Fruit fly (Drosophila melanogaster) Kc167 (cell line): ENCODE results near the gene eIF1.

Experiments
- Myc ChIP-seq: fragments of >200 bp; optimal IDR thresholded peaks from 2 replicates; lab custom pipeline; 2017; ENCODE audit warnings: missing external identifiers
- Sin3A ChIP-seq: fragments of >200 bp; optimal IDR thresholded peaks from 2 replicates; lab custom pipeline; 2018; ENCODE audit warnings: missing external identifiers
- h ChIP-seq: fragments of >200 bp; optimal IDR thresholded peaks from 3 replicates; lab custom pipeline; 2018; ENCODE audit warnings: missing external identifiers
- insv ChIP-seq: fragments of >200 bp; optimal IDR thresholded peaks from 3 replicates; lab custom pipeline; 2018; ENCODE audit warnings: missing external identifiers
- psq ChIP-seq: fragments of >200 bp; optimal IDR thresholded peaks from 2 replicates; lab custom pipeline; 2017; ENCODE audit warnings: missing external identifiers
- ttk ChIP-seq: sonication (Bioruptor generic); optimal IDR thresholded peaks from 2 replicates; lab custom pipeline; 2017; ENCODE audit warnings: missing external identifiers

Gene eIF1

dm6 chr3L:3246378-3247129 lies 23.4 kb downstream of the eIF1 start:
- TF ChIP-seq Sin3A (no peak), ttk (lab: Kevin White, UChicago) (no peak), insv (lab: Kevin White, UChicago) (no peak), psq (lab: Kevin White, UChicago) (no peak), Myc (lab: Kevin White, UChicago) (no peak), h (lab: Kevin White, UChicago) (no peak)

- TF ChIP-seq ttk (lab: Kevin White, UChicago) (no peak), psq (lab: Kevin White, UChicago) (no peak), h (lab: Kevin White, UChicago) (no peak), Myc (lab: Kevin White, UChicago) (no peak), insv (lab: Kevin White, UChicago) (no peak), Sin3A (no peak)
Measured at dm6 chr3L:3247130-3248065, 24.3 kb downstream of the eIF1 start, which contains the start of gene CG43389. CG43389 (plus strand) TSS chr3L:3248015.

dm6 chr3L:3248714-3249663 lies 25.8 kb downstream of the eIF1 start:
- TF ChIP-seq psq (lab: Kevin White, UChicago) (no peak), Sin3A (no peak), h (lab: Kevin White, UChicago) (no peak)

- TF ChIP-seq Sin3A = no peak
- no peak for TF ChIP-seq ttk (lab: Kevin White, UChicago)
- no peak for TF ChIP-seq Myc (lab: Kevin White, UChicago)
- TF ChIP-seq psq (lab: Kevin White, UChicago) = no peak
Measured at dm6 chr3L:3249664-3249996, 26.5 kb downstream of the eIF1 start.

dm6 chr3L:3249997-3250774 lies 27.0 kb downstream of the eIF1 start:
- TF ChIP-seq insv (lab: Kevin White, UChicago) (no peak), Myc (lab: Kevin White, UChicago) (no peak), psq (lab: Kevin White, UChicago) (no peak), ttk (lab: Kevin White, UChicago) (no peak), Sin3A (no peak), h (lab: Kevin White, UChicago) (no peak)

- TF ChIP-seq insv (lab: Kevin White, UChicago) = no peak
- TF ChIP-seq psq (lab: Kevin White, UChicago) = no peak
- TF ChIP-seq h (lab: Kevin White, UChicago) = no peak
- no peak for TF ChIP-seq Sin3A
- TF ChIP-seq ttk (lab: Kevin White, UChicago) = no peak
- no peak for TF ChIP-seq Myc (lab: Kevin White, UChicago)
Measured at dm6 chr3L:3250922-3251658, 27.9 kb downstream of the eIF1 start.

- TF ChIP-seq Sin3A (no peak), ttk (lab: Kevin White, UChicago) (no peak), h (lab: Kevin White, UChicago) (no peak), insv (lab: Kevin White, UChicago) (no peak), psq (lab: Kevin White, UChicago) (no peak), Myc (lab: Kevin White, UChicago) (no peak)
Measured at dm6 chr3L:3251659-3252490, 28.7 kb downstream of the eIF1 start.

- no peak for TF ChIP-seq psq (lab: Kevin White, UChicago)
- TF ChIP-seq Sin3A = no peak
- TF ChIP-seq Myc (lab: Kevin White, UChicago) = no peak
- TF ChIP-seq h (lab: Kevin White, UChicago) = no peak
- no peak for TF ChIP-seq insv (lab: Kevin White, UChicago)
- TF ChIP-seq ttk (lab: Kevin White, UChicago) = no peak
Measured at dm6 chr3L:3252884-3253283, 29.7 kb downstream of the eIF1 start.

dm6 chr3L:3253631-3254030 lies 30.5 kb downstream of the eIF1 start:
- TF ChIP-seq Myc (lab: Kevin White, UChicago) (no peak), h (lab: Kevin White, UChicago) (no peak), insv (lab: Kevin White, UChicago) (no peak), Sin3A (no peak), ttk (lab: Kevin White, UChicago) (no peak), psq (lab: Kevin White, UChicago) (no peak)
